Fruit fly (Drosophila melanogaster): ENCODE measurements around the gene CG44869.

- TF ChIP-seq Hr78 (GFP tag; optimal IDR thresholded peaks at IDR 0.05) (no peak), GATAd (GFP tag; optimal IDR thresholded peaks at IDR 0.05) (no peak), sage (GFP tag; optimal IDR thresholded peaks at IDR 0.05) (no peak), Abd-B (GFP tag; optimal IDR thresholded peaks at IDR 0.05) (no peak), foxo (GFP tag; optimal IDR thresholded peaks at IDR 0.05) (peak in 1 of 2 experiments; percentile 75)
These were observed 32.8 kb downstream of the CG44869 start for dm6 chr2L:15385340-15385739.
